Fruit fly (Drosophila melanogaster) S2 (cell line): ENCODE measurements around the gene Tre1.

Experiments used
- CG8478 ChIP-seq: fragments of >200 bp; optimal IDR thresholded peaks from 2 replicates; lab custom pipeline; 2018
- CTCF ChIP-seq, 2 experiments: fragments of >200 bp; optimal IDR thresholded peaks; 2 replicates each; lab custom pipeline; 2018

- TF ChIP-seq CTCF (optimal IDR thresholded peaks at IDR 0.05; lab: Kevin White, UChicago) (no peak), CG8478 (no peak)
These were observed 33.5 kb downstream of the Tre1 start for dm6 chrX:5646228-5646627.
